Worm (Caenorhabditis elegans) whole organism, L1 larva: ENCODE measurements around the gene scl-10.

Experiments used
- C16A3.4 ChIP-seq: fragments of 150-350 bp; optimal IDR thresholded peaks from 2 replicates; lab custom pipeline; 2014; ENCODE audit warnings: missing biosample characterization, missing genetic modification characterization
- C34B4.2 ChIP-seq: sonication (generic microtip); optimal IDR thresholded peaks from 2 replicates; lab custom pipeline; 2017; ENCODE audit warnings: mild to moderate bottlenecking, missing genetic modification characterization, missing compliant biosample characterization
- Y116A8C.19 ChIP-seq: sonication (generic microtip); optimal IDR thresholded peaks from 2 replicates; lab custom pipeline; 2016; ENCODE audit warnings: missing compliant biosample characterization, missing genetic modification characterization, borderline replicate concordance
- blmp-1 ChIP-seq: fragments of 150-350 bp; optimal IDR thresholded peaks from 2 replicates; lab custom pipeline; 2014; ENCODE audit warnings: missing biosample characterization, missing genetic modification characterization
- ceh-63 ChIP-seq: fragments of 200-800 bp; sonication (Bioruptor generic); optimal IDR thresholded peaks from 2 replicates; lab custom pipeline; 2018; ENCODE audit warnings: mild to moderate bottlenecking, missing genetic modification characterization, missing compliant biosample characterization
- ceh-8 ChIP-seq: fragments of 200-800 bp; sonication (Bioruptor generic); optimal IDR thresholded peaks from 2 replicates; lab custom pipeline; 2018; ENCODE audit warnings: mild to moderate bottlenecking, missing genetic modification characterization, moderate library complexity, missing compliant biosample characterization
- ceh-88 ChIP-seq: fragments of 200-800 bp; sonication (Bioruptor generic); IDR thresholded peaks from 2 replicates; pipeline ENCODE4 v1.3.6; 2022; ENCODE audit warnings: missing genetic modification characterization, missing compliant biosample characterization
- ceh-90 ChIP-seq: sonication (generic microtip); optimal IDR thresholded peaks from 2 replicates; lab custom pipeline; 2016; ENCODE audit warnings: missing genetic modification characterization, missing compliant biosample characterization
- dpl-1 ChIP-seq, 3 experiments: fragments of 150-350 bp in 2 of 3; sonication (generic microtip) in 1 of 3; optimal IDR thresholded peaks; 2 replicates each; lab custom pipeline; 2014 to 2017; ENCODE audit warnings: missing biosample characterization in 3 of 3, missing genetic modification characterization in 3 of 3, missing genetic modification reagents in 3 of 3
- dsc-1 ChIP-seq: sonication (generic microtip); optimal IDR thresholded peaks from 2 replicates; lab custom pipeline; 2016; ENCODE audit warnings: mild to moderate bottlenecking, missing genetic modification characterization, missing compliant biosample characterization
- egl-13 ChIP-seq: sonication (generic microtip); optimal IDR thresholded peaks from 2 replicates; lab custom pipeline; 2016; ENCODE audit warnings: missing genotype, missing genetic modification reagents, missing genetic modification characterization, missing compliant biosample characterization
- elt-3 ChIP-seq, 6 experiments: fragments of 150-350 bp in 1 of 6; sonication (generic microtip); optimal IDR thresholded peaks; 2 replicates each; lab custom pipeline; 2017 to 2018; ENCODE audit warnings: missing biosample characterization in 6 of 6, missing genetic modification characterization in 6 of 6, inconsistent platforms in 1 of 6
- fkh-4 ChIP-seq: sonication (generic microtip); optimal IDR thresholded peaks from 2 replicates; lab custom pipeline; 2016; ENCODE audit warnings: missing compliant biosample characterization, missing genetic modification characterization, borderline replicate concordance
- fkh-8 ChIP-seq: sonication (generic microtip); optimal IDR thresholded peaks from 2 replicates; lab custom pipeline; 2016; ENCODE audit warnings: mild to moderate bottlenecking, missing genetic modification characterization, missing compliant biosample characterization
- hlh-17 ChIP-seq: fragments of 200-800 bp; sonication (Bioruptor generic); optimal IDR thresholded peaks from 2 replicates; lab custom pipeline; 2018; ENCODE audit warnings: missing genetic modification characterization, mild to moderate bottlenecking, missing compliant biosample characterization, moderate library complexity, borderline replicate concordance
- jun-1 ChIP-seq: fragments of 150-350 bp; optimal IDR thresholded peaks from 2 replicates; lab custom pipeline; 2014; ENCODE audit warnings: missing biosample characterization, missing genetic modification reagents, missing genetic modification characterization
- lin-14 ChIP-seq: fragments of 200-800 bp; sonication (Bioruptor generic); optimal IDR thresholded peaks from 2 replicates; lab custom pipeline; 2018; ENCODE audit warnings: mild to moderate bottlenecking, missing genetic modification characterization, moderate library complexity, missing compliant biosample characterization
- lin-15B ChIP-seq: fragments of 150-350 bp; sonication (generic microtip); optimal IDR thresholded peaks from 3 replicates; lab custom pipeline; 2014; ENCODE audit warnings: missing biosample characterization, missing genetic modification characterization
- lir-3 ChIP-seq: sonication (generic microtip); optimal IDR thresholded peaks from 2 replicates; lab custom pipeline; 2016; ENCODE audit warnings: mild to moderate bottlenecking, missing genetic modification characterization, moderate library complexity, missing compliant biosample characterization; ENCODE audit not compliant: poor library complexity
- lsy-2 ChIP-seq, 2 experiments: fragments of 150-350 bp; optimal IDR thresholded peaks; 2 replicates each; lab custom pipeline; 2014; ENCODE audit warnings: missing biosample characterization in 2 of 2, missing genetic modification characterization in 2 of 2
- mab-9 ChIP-seq: fragments of 200-800 bp; sonication (Bioruptor generic); IDR thresholded peaks from 2 replicates; pipeline ENCODE4 v1.3.6; 2022; ENCODE audit warnings: missing genetic modification reagents, missing genetic modification characterization, missing compliant biosample characterization
- mdl-1 ChIP-seq, 2 experiments: fragments of 150-350 bp; optimal IDR thresholded peaks; 2 replicates each; lab custom pipeline; 2014 to 2017; ENCODE audit warnings: missing biosample characterization in 2 of 2, missing genetic modification characterization in 2 of 2, inconsistent platforms in 1 of 2
- mef-2 ChIP-seq: fragments of 150-350 bp; optimal IDR thresholded peaks from 2 replicates; lab custom pipeline; 2014; ENCODE audit warnings: missing biosample characterization, missing genetic modification characterization
- nhr-20 ChIP-seq: sonication (generic microtip); optimal IDR thresholded peaks from 2 replicates; lab custom pipeline; 2016; ENCODE audit warnings: mild to moderate bottlenecking, missing genetic modification characterization, missing compliant biosample characterization
- nhr-237 ChIP-seq: fragments of 150-350 bp; optimal IDR thresholded peaks from 2 replicates; lab custom pipeline; 2014; ENCODE audit warnings: missing biosample characterization, missing genetic modification characterization
- nhr-28 ChIP-seq: fragments of 150-350 bp; optimal IDR thresholded peaks from 2 replicates; lab custom pipeline; 2014; ENCODE audit warnings: missing biosample characterization, missing genetic modification characterization
- nhr-47 ChIP-seq: sonication (generic microtip); optimal IDR thresholded peaks from 2 replicates; lab custom pipeline; 2016; ENCODE audit warnings: mild to moderate bottlenecking, missing genetic modification characterization, moderate library complexity, missing compliant biosample characterization
- nhr-71 ChIP-seq: sonication (generic microtip); optimal IDR thresholded peaks from 2 replicates; lab custom pipeline; 2016; ENCODE audit warnings: mild to moderate bottlenecking, missing genetic modification characterization, moderate library complexity, missing compliant biosample characterization
- nhr-77 ChIP-seq: fragments of 150-350 bp; optimal IDR thresholded peaks from 2 replicates; lab custom pipeline; 2014; ENCODE audit warnings: missing biosample characterization, missing genetic modification characterization
- nhr-85 ChIP-seq: sonication (generic microtip); peaks from one replicate; lab custom pipeline; 2016; ENCODE audit warnings: missing genetic modification characterization, inconsistent platforms, missing compliant biosample characterization
- nhr-90 ChIP-seq: sonication (generic microtip); optimal IDR thresholded peaks from 2 replicates; lab custom pipeline; 2016; ENCODE audit warnings: mild to moderate bottlenecking, missing genetic modification characterization, missing compliant biosample characterization; ENCODE audit not compliant: poor library complexity
- pax-3 ChIP-seq: fragments of 200-800 bp; sonication (Bioruptor generic); optimal IDR thresholded peaks from 2 replicates; lab custom pipeline; 2018; ENCODE audit warnings: mild to moderate bottlenecking, missing genetic modification characterization, moderate library complexity, missing compliant biosample characterization
- pqm-1 ChIP-seq: sonication (generic microtip); optimal IDR thresholded peaks from 3 replicates; lab custom pipeline; 2017; ENCODE audit warnings: missing biosample characterization, missing genetic modification characterization
- skn-1 ChIP-seq: fragments of 150-350 bp; optimal IDR thresholded peaks from 2 replicates; lab custom pipeline; 2014; ENCODE audit warnings: missing biosample characterization, missing genetic modification characterization
- snu-23 ChIP-seq: sonication (generic microtip); optimal IDR thresholded peaks from 2 replicates; lab custom pipeline; 2016; ENCODE audit warnings: missing genetic modification characterization, missing compliant biosample characterization
- sox-4 ChIP-seq: sonication (generic microtip); optimal IDR thresholded peaks from 2 replicates; lab custom pipeline; 2016; ENCODE audit warnings: missing genetic modification characterization, missing compliant biosample characterization
- tlp-1 ChIP-seq: fragments of 150-350 bp; optimal IDR thresholded peaks from 2 replicates; lab custom pipeline; 2014; ENCODE audit warnings: missing biosample characterization, missing genetic modification characterization
- unc-30 ChIP-seq: sonication (generic microtip); optimal IDR thresholded peaks from 2 replicates; lab custom pipeline; 2017; ENCODE audit warnings: missing biosample characterization, missing genetic modification characterization
- unc-62 ChIP-seq: fragments of 150-350 bp; optimal IDR thresholded peaks from 2 replicates; lab custom pipeline; 2014; ENCODE audit warnings: missing biosample characterization, missing genetic modification reagents, missing genetic modification characterization
- unc-86 ChIP-seq: sonication (generic microtip); optimal IDR thresholded peaks from 2 replicates; lab custom pipeline; 2016; ENCODE audit warnings: missing genetic modification characterization, missing compliant biosample characterization
- unc-98 ChIP-seq: fragments of 200-800 bp; sonication (Bioruptor generic); IDR thresholded peaks from 2 replicates; pipeline ENCODE4 v1.3.6; 2022; ENCODE audit warnings: missing genetic modification characterization, missing compliant biosample characterization
- xbp-1 ChIP-seq: sonication (generic microtip); optimal IDR thresholded peaks from 2 replicates; lab custom pipeline; 2016; ENCODE audit warnings: missing genetic modification characterization, missing compliant biosample characterization
- zip-4 ChIP-seq: fragments of 200-800 bp; sonication (Bioruptor generic); optimal IDR thresholded peaks from 2 replicates; lab custom pipeline; 2018; ENCODE audit warnings: mild to moderate bottlenecking, missing genetic modification characterization, moderate library complexity, missing compliant biosample characterization
- ztf-11 ChIP-seq, 2 experiments: sonication (generic microtip); optimal IDR thresholded peaks; 2 replicates each; lab custom pipeline; 2016 to 2017; ENCODE audit warnings: missing genetic modification characterization in 2 of 2, missing biosample characterization in 1 of 2, missing compliant biosample characterization in 1 of 2

Gene scl-10

DNA sequence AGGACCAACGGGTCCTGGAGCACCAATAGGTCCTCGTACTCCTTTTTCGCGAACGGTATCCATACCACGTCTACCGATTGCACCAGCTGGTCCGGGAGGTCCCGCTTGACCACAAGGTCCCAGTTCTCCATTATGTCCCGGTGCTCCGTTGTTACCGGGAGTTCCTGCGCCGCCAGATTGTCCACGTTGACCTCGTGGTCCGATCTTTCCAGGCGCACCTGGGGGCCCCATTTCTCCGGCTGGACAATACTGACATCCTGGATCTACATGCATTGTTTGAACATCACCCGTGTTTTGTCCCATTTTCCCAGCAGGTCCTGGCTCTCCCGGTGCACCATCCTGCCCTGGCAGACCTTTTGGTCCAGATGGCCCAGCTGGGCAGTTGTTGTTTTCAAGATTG, 17.8 kb downstream of the scl-10 start:
- no peak for TF ChIP-seq blmp-1
- TF ChIP-seq nhr-20 (tag; lab: Kevin White, UChicago) = no peak
- TF ChIP-seq dsc-1 = no peak
- no peak for TF ChIP-seq nhr-28
- TF ChIP-seq C16A3.4 (tag; lab: Kevin White, UChicago) = no peak
- no peak for TF ChIP-seq ceh-88 (GFP tag; lab: Robert Waterston, UW)
- no peak for TF ChIP-seq ceh-90
- TF ChIP-seq unc-30 (tag; lab: Kevin White, UChicago) = no peak
- TF ChIP-seq unc-98 (GFP tag; lab: Robert Waterston, UW) = no peak
- TF ChIP-seq nhr-47 (tag; lab: Kevin White, UChicago) = no peak
- TF ChIP-seq fkh-8 (tag; lab: Kevin White, UChicago) = no peak
- no peak for TF ChIP-seq nhr-71 (tag; lab: Kevin White, UChicago)
- no peak for TF ChIP-seq hlh-17 (GFP tag; lab: Kevin White, UChicago)
- no peak for TF ChIP-seq mef-2
- TF ChIP-seq, all 84 proteins: peak for 0

DNA sequence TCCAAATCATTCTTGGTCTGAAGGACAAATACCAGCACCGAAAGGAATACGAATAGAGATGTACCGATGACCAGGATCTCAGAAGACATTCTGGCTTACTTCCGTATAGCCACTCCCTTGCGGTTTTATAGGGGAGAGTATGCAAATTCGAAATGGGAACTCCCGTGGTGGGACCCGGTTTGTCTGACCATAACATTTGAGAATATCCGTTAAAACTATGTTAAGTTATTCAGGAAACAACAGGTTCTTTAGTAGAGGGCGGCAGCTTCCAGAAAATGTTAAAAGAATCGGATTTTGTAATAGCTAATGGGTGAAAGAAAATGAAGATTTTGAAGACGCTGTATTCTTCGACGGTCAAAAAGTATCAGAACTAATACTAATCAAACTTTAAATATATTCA, 18.9 kb downstream of the scl-10 start, which contains the start of gene col-131:
Gene col-131 (minus strand): TSS at position 101 of the 400 bp plus-strand sequence.
- TF ChIP-seq lin-14 (GFP tag; lab: Kevin White, UChicago) = no peak
- TF ChIP-seq snu-23 (GFP tag; lab: Kevin White, UChicago) = no peak

DNA sequence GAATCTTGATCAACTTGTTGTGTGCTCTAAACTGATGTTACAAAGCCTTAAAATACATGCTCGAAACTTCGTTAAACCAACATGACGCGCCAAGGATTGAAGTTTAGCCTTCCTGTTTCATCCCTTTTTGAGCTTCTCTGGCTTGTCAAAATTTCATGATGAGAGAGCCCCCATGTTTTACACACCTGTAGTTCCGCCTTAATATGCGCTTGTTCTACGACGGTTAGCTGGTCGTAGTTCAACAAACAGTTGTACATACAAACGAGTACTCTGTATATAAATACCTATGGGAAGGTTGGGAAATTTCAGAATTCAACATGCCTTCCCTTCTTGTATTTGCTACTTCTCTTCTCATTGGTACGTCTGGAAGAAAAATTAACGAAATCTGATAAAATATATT, 20.2 kb downstream of the scl-10 start, which contains the start of gene scl-6:
Gene scl-6 (plus strand): TSS at position 301 of the 400 bp plus-strand sequence.
- no peak for TF ChIP-seq lin-15B
- TF ChIP-seq ceh-63 (GFP tag; lab: Kevin White, UChicago) = no peak
- no peak for TF ChIP-seq fkh-8 (tag; lab: Kevin White, UChicago)
- TF ChIP-seq sox-4 = no peak
- no peak for TF ChIP-seq pqm-1
- no peak for TF ChIP-seq mdl-1 (tag; optimal IDR thresholded peaks at IDR 0.05; lab: Kevin White, UChicago)
- TF ChIP-seq ceh-88 (GFP tag; lab: Robert Waterston, UW) = no peak
- TF ChIP-seq C34B4.2 = no peak
- no peak for TF ChIP-seq unc-30 (tag; lab: Kevin White, UChicago)
- no peak for TF ChIP-seq skn-1 (tag; lab: Kevin White, UChicago)
- no peak for TF ChIP-seq fkh-4 (tag; lab: Kevin White, UChicago)
- no peak for TF ChIP-seq mab-9 (GFP tag; lab: Robert Waterston, UW)
- TF ChIP-seq nhr-47 (tag; lab: Kevin White, UChicago) = no peak
- no peak for TF ChIP-seq Y116A8C.19 (tag; lab: Kevin White, UChicago)
- TF ChIP-seq nhr-237 (tag; lab: Kevin White, UChicago) = no peak
- TF ChIP-seq, all 84 proteins: peak for 0

DNA sequence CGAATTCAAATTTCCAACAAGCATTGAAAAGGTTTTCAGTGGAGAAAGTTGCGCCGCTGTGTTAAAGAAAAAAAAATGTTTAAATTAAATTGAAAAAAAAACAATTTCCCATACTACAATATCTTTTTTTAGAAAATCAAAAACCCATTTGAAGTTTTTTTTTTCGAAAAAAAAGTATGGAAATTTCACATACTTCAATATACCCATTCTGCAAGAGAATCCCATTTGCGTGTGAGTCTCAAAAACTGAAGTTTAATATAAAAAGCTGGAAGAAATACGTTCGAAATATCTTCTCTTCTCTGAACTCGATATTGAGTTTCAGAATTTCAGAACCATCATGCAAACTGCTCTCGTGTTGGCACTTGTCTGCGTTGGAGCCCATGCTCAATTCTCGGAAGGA, 21.9 kb downstream of the scl-10 start, which contains the start of gene scl-7:
Gene scl-7 (plus strand): TSS at position 301 of the 400 bp plus-strand sequence.
- TF ChIP-seq ceh-8 (no peak), lsy-2 (tag; optimal IDR thresholded peaks at IDR 0.05; lab: Kevin White, UChicago) (no peak), nhr-90 (tag; lab: Kevin White, UChicago) (no peak), nhr-85 (no peak), ztf-11 (tag; optimal IDR thresholded peaks at IDR 0.05; lab: Kevin White, UChicago) (no peak), dpl-1 (GFP tag; optimal IDR thresholded peaks at IDR 0.05; lab: Kevin White, UChicago) (no peak), zip-4 (GFP tag; lab: Kevin White, UChicago) (no peak), elt-3 (tag; optimal IDR thresholded peaks at IDR 0.05; lab: Kevin White, UChicago) (no peak), lir-3 (tag; lab: Kevin White, UChicago) (no peak), pax-3 (tag; lab: Kevin White, UChicago) (no peak), Y116A8C.19 (tag; lab: Kevin White, UChicago) (no peak), jun-1 (tag; lab: Kevin White, UChicago) (no peak), unc-62 (GFP tag; lab: Kevin White, UChicago) (no peak), tlp-1 (tag; lab: Kevin White, UChicago) (no peak), unc-30 (tag; lab: Kevin White, UChicago) (no peak), pqm-1 (no peak), xbp-1 (no peak), unc-86 (no peak), egl-13 (tag; lab: Kevin White, UChicago) (no peak), nhr-77 (tag; lab: Kevin White, UChicago) (no peak)
